Worm (Caenorhabditis elegans): ENCODE measurements around the gene apb-1.
"Not testable (repeated sequence)": the region's sequence is repeated elsewhere in the genome, so short reads cannot be mapped to it uniquely, and the experiment has no call there.

Gene apb-1

ce11 chrIII:2618663-2619062 is 21.8 kb upstream of the apb-1 start, which contains the start of gene Y71H2B.4:
Y71H2B.4 (plus strand) TSS chrIII:2618963.
- TF ChIP-seq unc-62 (GFP tag; optimal IDR thresholded peaks at IDR 0.05) (no peak), elt-2 (tag; optimal IDR thresholded peaks at IDR 0.05) (no peak), fos-1 (tag; optimal IDR thresholded peaks at IDR 0.05) (no peak), zag-1 (tag; optimal IDR thresholded peaks at IDR 0.05) (no peak), lin-39 (tag; optimal IDR thresholded peaks at IDR 0.05) (no peak), nhr-12 (tag; optimal IDR thresholded peaks at IDR 0.05) (no peak), daf-12 (tag; optimal IDR thresholded peaks at IDR 0.05) (no peak), nhr-76 (tag; optimal IDR thresholded peaks at IDR 0.05) (no peak), ztf-4 (tag; optimal IDR thresholded peaks at IDR 0.05) (no peak), egl-5 (tag; optimal IDR thresholded peaks at IDR 0.05) (no peak), ceh-16 (tag; optimal IDR thresholded peaks at IDR 0.05) (no peak), nfya-1 (tag; optimal IDR thresholded peaks at IDR 0.05; ENCODE audit: insufficient read depth) (no peak), fkh-10 (GFP tag; optimal IDR thresholded peaks at IDR 0.05) (no peak)

- no peak for TF ChIP-seq nhr-28 (tag; optimal IDR thresholded peaks at IDR 0.05)
- TF ChIP-seq lin-39 (tag; optimal IDR thresholded peaks at IDR 0.05), result no peak
- no peak for TF ChIP-seq fkh-2 (tag; optimal IDR thresholded peaks at IDR 0.05)
- no peak for TF ChIP-seq fkh-10 (GFP tag; optimal IDR thresholded peaks at IDR 0.05)
- TF ChIP-seq aly-2 (tag; optimal IDR thresholded peaks at IDR 0.05), result no peak
- TF ChIP-seq mml-1 (tag; optimal IDR thresholded peaks at IDR 0.05), result no peak
- TF ChIP-seq pqm-1 (tag; optimal IDR thresholded peaks at IDR 0.05), result no peak
- TF ChIP-seq nhr-11 (tag; optimal IDR thresholded peaks at IDR 0.05), result no peak
- TF ChIP-seq ceh-9 (tag; optimal IDR thresholded peaks at IDR 0.05), result no peak
- no peak for TF ChIP-seq nhr-25 (tag; optimal IDR thresholded peaks at IDR 0.05)
- no peak for TF ChIP-seq jun-1 (tag; optimal IDR thresholded peaks at IDR 0.05)
- TF ChIP-seq mdl-1 (tag; optimal IDR thresholded peaks at IDR 0.05), result no peak
- TF ChIP-seq egl-5 (tag; optimal IDR thresholded peaks at IDR 0.05), result no peak
- TF ChIP-seq egl-27 (tag; optimal IDR thresholded peaks at IDR 0.05), result no peak
- TF ChIP-seq nhr-76 (tag; optimal IDR thresholded peaks at IDR 0.05), result no peak
- TF ChIP-seq fos-1 (tag; optimal IDR thresholded peaks at IDR 0.05), result no peak
- no peak for TF ChIP-seq lin-15B (tag; optimal IDR thresholded peaks at IDR 0.05)
- TF ChIP-seq nhr-77 (tag; optimal IDR thresholded peaks at IDR 0.05), result no peak
- no peak for TF ChIP-seq skn-1 (tag; optimal IDR thresholded peaks at IDR 0.05)
- no peak for TF ChIP-seq snpc-4 (tag; optimal IDR thresholded peaks at IDR 0.05)
These were observed 19.4 kb upstream of the apb-1 start for ce11 chrIII:2616212-2616611.

- TF ChIP-seq pha-4, jun-1, lin-39 (tag; optimal IDR thresholded peaks at IDR 0.05): not testable (repeated sequence)
These were observed 10.9 kb upstream of the apb-1 start, which contains the start of gene Y71H2B.5 for ce11 chrIII:2607717-2608116. Y71H2B.5 (plus strand) TSS chrIII:2608017.

ce11 chrIII:2603671-2604070 is 6.8 kb upstream of the apb-1 start, which contains the start of gene Y71H2B.11:
Y71H2B.11 (plus strand) TSS chrIII:2603971.
- TF ChIP-seq zag-1 (tag; optimal IDR thresholded peaks at IDR 0.05) (no peak), unc-39 (tag; optimal IDR thresholded peaks at IDR 0.05) (no peak), lin-15B (tag; optimal IDR thresholded peaks at IDR 0.05) (no peak), nfya-1 (tag; optimal IDR thresholded peaks at IDR 0.05; ENCODE audit: insufficient read depth) (no peak), ZK546.5 (tag; optimal IDR thresholded peaks at IDR 0.05) (no peak)

ce11 chrIII:2598491-2599065 is 1.7 kb upstream of the apb-1 start:
- TF ChIP-seq tbx-2 (tag; optimal IDR thresholded peaks at IDR 0.05) (no peak), zag-1 (tag; optimal IDR thresholded peaks at IDR 0.05) (no peak), ztf-11 (tag; optimal IDR thresholded peaks at IDR 0.05) (no peak), ZK546.5 (tag; optimal IDR thresholded peaks at IDR 0.05) (no peak), nhr-67 (tag; optimal IDR thresholded peaks at IDR 0.05) (no peak), ama-1 (optimal IDR thresholded peaks at IDR 0.05) (no peak), jun-1 (tag; optimal IDR thresholded peaks at IDR 0.05) (no peak), aly-2 (tag; optimal IDR thresholded peaks at IDR 0.05) (no peak), nfya-1 (tag; optimal IDR thresholded peaks at IDR 0.05; ENCODE audit: insufficient read depth) (no peak), ceh-9 (tag; optimal IDR thresholded peaks at IDR 0.05) (no peak)
